Worm (Caenorhabditis elegans) whole organism, L1 larva: ENCODE results near the gene C49F5.8.

ENCODE experiments used
- C16A3.4 ChIP-seq: fragments of 150-350 bp; optimal IDR thresholded peaks from 2 replicates; lab custom pipeline; 2014; ENCODE audit warnings: missing biosample characterization, missing genetic modification characterization
- F16B12.6 ChIP-seq: fragments of 150-350 bp; optimal IDR thresholded peaks from 2 replicates; lab custom pipeline; 2014; ENCODE audit warnings: missing biosample characterization, missing genetic modification characterization
- Y116A8C.19 ChIP-seq: sonication (generic microtip); optimal IDR thresholded peaks from 2 replicates; lab custom pipeline; 2016; ENCODE audit warnings: missing compliant biosample characterization, missing genetic modification characterization, borderline replicate concordance
- aha-1 ChIP-seq: fragments of 150-350 bp; optimal IDR thresholded peaks from 2 replicates; lab custom pipeline; 2014; ENCODE audit warnings: missing biosample characterization, missing genetic modification characterization
- alr-1 ChIP-seq: fragments of 200-800 bp; sonication (Bioruptor generic); optimal IDR thresholded peaks from 2 replicates; lab custom pipeline; 2018; ENCODE audit warnings: borderline replicate concordance, mild to moderate bottlenecking, missing genetic modification characterization, missing compliant biosample characterization
- blmp-1 ChIP-seq: fragments of 150-350 bp; optimal IDR thresholded peaks from 2 replicates; lab custom pipeline; 2014; ENCODE audit warnings: missing biosample characterization, missing genetic modification characterization
- ceh-63 ChIP-seq: fragments of 200-800 bp; sonication (Bioruptor generic); optimal IDR thresholded peaks from 2 replicates; lab custom pipeline; 2018; ENCODE audit warnings: mild to moderate bottlenecking, missing genetic modification characterization, missing compliant biosample characterization
- ceh-8 ChIP-seq: fragments of 200-800 bp; sonication (Bioruptor generic); optimal IDR thresholded peaks from 2 replicates; lab custom pipeline; 2018; ENCODE audit warnings: mild to moderate bottlenecking, missing genetic modification characterization, moderate library complexity, missing compliant biosample characterization
- ceh-82 ChIP-seq, 3 experiments: fragments of 150-350 bp in 1 of 3; sonication (generic microtip) in 2 of 3; optimal IDR thresholded peaks; 2 replicates each; lab custom pipeline; 2014 to 2017; ENCODE audit warnings: missing biosample characterization in 3 of 3, missing genetic modification characterization in 3 of 3
- ces-1 ChIP-seq: fragments of 150-350 bp; optimal IDR thresholded peaks from 2 replicates; lab custom pipeline; 2014; ENCODE audit warnings: missing biosample characterization, missing genetic modification reagents, missing genetic modification characterization
- dsc-1 ChIP-seq: sonication (generic microtip); optimal IDR thresholded peaks from 2 replicates; lab custom pipeline; 2016; ENCODE audit warnings: mild to moderate bottlenecking, missing genetic modification characterization, missing compliant biosample characterization
- efl-1 ChIP-seq, 4 experiments: fragments of 150-350 bp; optimal IDR thresholded peaks in 3 of 4; peaks in 1 of 4; 1 replicate in 1 of 4; 2 replicates in 3 of 4; lab custom pipeline; 2014; ENCODE audit warnings: missing biosample characterization in 2 of 4, missing genetic modification characterization in 2 of 4, missing genetic modification reagents in 2 of 4
- egl-27 ChIP-seq, 2 experiments: fragments of 150-350 bp in 1 of 2; sonication (generic microtip); optimal IDR thresholded peaks; 3 replicates each; lab custom pipeline; 2017 to 2018; ENCODE audit warnings: missing biosample characterization in 2 of 2, missing genetic modification characterization in 2 of 2, missing genetic modification reagents in 2 of 2
- elt-2 ChIP-seq: sonication (generic microtip); optimal IDR thresholded peaks from 2 replicates; lab custom pipeline; 2016; ENCODE audit warnings: missing genetic modification characterization, mild to moderate bottlenecking, inconsistent platforms, missing compliant biosample characterization, missing genetic modification reagents
- ets-5 ChIP-seq: fragments of 200-800 bp; sonication (Bioruptor generic); IDR thresholded peaks from 2 replicates; pipeline ENCODE4 v1.3.6; 2022; ENCODE audit warnings: missing genetic modification characterization, missing compliant biosample characterization
- fkh-10 ChIP-seq: sonication (generic microtip); optimal IDR thresholded peaks from 2 replicates; lab custom pipeline; 2017; ENCODE audit warnings: missing biosample characterization, missing genetic modification reagents, missing genetic modification characterization
- fkh-4 ChIP-seq: sonication (generic microtip); optimal IDR thresholded peaks from 2 replicates; lab custom pipeline; 2016; ENCODE audit warnings: missing compliant biosample characterization, missing genetic modification characterization, borderline replicate concordance
- fkh-8 ChIP-seq: sonication (generic microtip); optimal IDR thresholded peaks from 2 replicates; lab custom pipeline; 2016; ENCODE audit warnings: mild to moderate bottlenecking, missing genetic modification characterization, missing compliant biosample characterization
- hlh-4 ChIP-seq: sonication (generic microtip); optimal IDR thresholded peaks from 2 replicates; lab custom pipeline; 2016; ENCODE audit warnings: mild to moderate bottlenecking, missing genetic modification characterization, missing compliant biosample characterization
- hpl-2 ChIP-seq: fragments of 150-350 bp; optimal IDR thresholded peaks from 2 replicates; lab custom pipeline; 2014; ENCODE audit warnings: missing biosample characterization, missing genetic modification reagents, missing genetic modification characterization
- jun-1 ChIP-seq: fragments of 150-350 bp; optimal IDR thresholded peaks from 2 replicates; lab custom pipeline; 2014; ENCODE audit warnings: missing biosample characterization, missing genetic modification reagents, missing genetic modification characterization
- lin-13 ChIP-seq: fragments of 150-350 bp; optimal IDR thresholded peaks from 2 replicates; lab custom pipeline; 2014; ENCODE audit warnings: missing biosample characterization, missing genetic modification reagents, missing genetic modification characterization
- lin-14 ChIP-seq: fragments of 200-800 bp; sonication (Bioruptor generic); optimal IDR thresholded peaks from 2 replicates; lab custom pipeline; 2018; ENCODE audit warnings: mild to moderate bottlenecking, missing genetic modification characterization, moderate library complexity, missing compliant biosample characterization
- lin-15B ChIP-seq: fragments of 150-350 bp; sonication (generic microtip); optimal IDR thresholded peaks from 3 replicates; lab custom pipeline; 2014; ENCODE audit warnings: missing biosample characterization, missing genetic modification characterization
- lin-35 ChIP-seq, 2 experiments: fragments of 150-350 bp; optimal IDR thresholded peaks; 2 replicates each; lab custom pipeline; 2014; ENCODE audit warnings: missing biosample characterization in 2 of 2, missing genetic modification characterization in 2 of 2, missing genetic modification reagents in 2 of 2
- lin-39 ChIP-seq: fragments of 150-350 bp; optimal IDR thresholded peaks from 2 replicates; lab custom pipeline; 2014; ENCODE audit warnings: missing biosample characterization, missing genetic modification reagents, missing genetic modification characterization
- lir-3 ChIP-seq: sonication (generic microtip); optimal IDR thresholded peaks from 2 replicates; lab custom pipeline; 2016; ENCODE audit warnings: mild to moderate bottlenecking, missing genetic modification characterization, moderate library complexity, missing compliant biosample characterization; ENCODE audit not compliant: poor library complexity
- mab-9 ChIP-seq: fragments of 200-800 bp; sonication (Bioruptor generic); IDR thresholded peaks from 2 replicates; pipeline ENCODE4 v1.3.6; 2022; ENCODE audit warnings: missing genetic modification reagents, missing genetic modification characterization, missing compliant biosample characterization
- nhr-11 ChIP-seq: fragments of 150-350 bp; optimal IDR thresholded peaks from 2 replicates; lab custom pipeline; 2014; ENCODE audit warnings: missing biosample characterization, missing genetic modification characterization
- nhr-12 ChIP-seq: sonication (generic microtip); optimal IDR thresholded peaks from 2 replicates; lab custom pipeline; 2017; ENCODE audit warnings: missing biosample characterization, missing genetic modification characterization
- nhr-19 ChIP-seq: fragments of 200-800 bp; sonication (Bioruptor generic); conservative IDR thresholded peaks from 2 replicates; pipeline ENCODE4 v1.3.6; 2022; ENCODE audit warnings: missing genetic modification characterization, missing compliant biosample characterization
- nhr-20 ChIP-seq: sonication (generic microtip); optimal IDR thresholded peaks from 2 replicates; lab custom pipeline; 2016; ENCODE audit warnings: mild to moderate bottlenecking, missing genetic modification characterization, missing compliant biosample characterization
- nhr-237 ChIP-seq: fragments of 150-350 bp; optimal IDR thresholded peaks from 2 replicates; lab custom pipeline; 2014; ENCODE audit warnings: missing biosample characterization, missing genetic modification characterization
- nhr-71 ChIP-seq: sonication (generic microtip); optimal IDR thresholded peaks from 2 replicates; lab custom pipeline; 2016; ENCODE audit warnings: mild to moderate bottlenecking, missing genetic modification characterization, moderate library complexity, missing compliant biosample characterization
- nhr-76 ChIP-seq: sonication (generic microtip); optimal IDR thresholded peaks from 2 replicates; lab custom pipeline; 2017; ENCODE audit warnings: missing biosample characterization, missing genetic modification characterization
- nhr-84 ChIP-seq: sonication (generic microtip); optimal IDR thresholded peaks from 2 replicates; lab custom pipeline; 2017; ENCODE audit warnings: missing biosample characterization, missing genetic modification characterization
- nhr-85 ChIP-seq: sonication (generic microtip); peaks from one replicate; lab custom pipeline; 2016; ENCODE audit warnings: missing genetic modification characterization, inconsistent platforms, missing compliant biosample characterization
- pqm-1 ChIP-seq: sonication (generic microtip); optimal IDR thresholded peaks from 3 replicates; lab custom pipeline; 2017; ENCODE audit warnings: missing biosample characterization, missing genetic modification characterization
- rnt-1 ChIP-seq: sonication (generic microtip); optimal IDR thresholded peaks from 2 replicates; lab custom pipeline; 2016; ENCODE audit warnings: mild to moderate bottlenecking, missing genetic modification characterization, moderate library complexity, missing compliant biosample characterization
- skn-1 ChIP-seq: fragments of 150-350 bp; optimal IDR thresholded peaks from 2 replicates; lab custom pipeline; 2014; ENCODE audit warnings: missing biosample characterization, missing genetic modification characterization
- snu-23 ChIP-seq: sonication (generic microtip); optimal IDR thresholded peaks from 2 replicates; lab custom pipeline; 2016; ENCODE audit warnings: missing genetic modification characterization, missing compliant biosample characterization
- sox-4 ChIP-seq: sonication (generic microtip); optimal IDR thresholded peaks from 2 replicates; lab custom pipeline; 2016; ENCODE audit warnings: missing genetic modification characterization, missing compliant biosample characterization
- sptf-1 ChIP-seq: fragments of 150-350 bp; optimal IDR thresholded peaks from 2 replicates; lab custom pipeline; 2014; ENCODE audit warnings: missing biosample characterization, missing genetic modification characterization
- sup-37 ChIP-seq: fragments of 200-800 bp; sonication (Bioruptor generic); optimal IDR thresholded peaks from 2 replicates; lab custom pipeline; 2018; ENCODE audit warnings: mild to moderate bottlenecking, missing genetic modification characterization, missing compliant biosample characterization
- swsn-7 ChIP-seq: sonication (generic microtip); optimal IDR thresholded peaks from 2 replicates; lab custom pipeline; 2016; ENCODE audit warnings: missing genetic modification characterization, missing compliant biosample characterization
- tbx-2 ChIP-seq: sonication (generic microtip); optimal IDR thresholded peaks from 2 replicates; lab custom pipeline; 2016; ENCODE audit warnings: missing genetic modification characterization, missing compliant biosample characterization
- unc-30 ChIP-seq: sonication (generic microtip); optimal IDR thresholded peaks from 2 replicates; lab custom pipeline; 2017; ENCODE audit warnings: missing biosample characterization, missing genetic modification characterization
- xbp-1 ChIP-seq: sonication (generic microtip); optimal IDR thresholded peaks from 2 replicates; lab custom pipeline; 2016; ENCODE audit warnings: missing genetic modification characterization, missing compliant biosample characterization
- ztf-11 ChIP-seq, 2 experiments: sonication (generic microtip); optimal IDR thresholded peaks; 2 replicates each; lab custom pipeline; 2016 to 2017; ENCODE audit warnings: missing genetic modification characterization in 2 of 2, missing biosample characterization in 1 of 2, missing compliant biosample characterization in 1 of 2
- ztf-4 ChIP-seq: fragments of 150-350 bp; optimal IDR thresholded peaks from 2 replicates; lab custom pipeline; 2014; ENCODE audit warnings: missing biosample characterization, missing genetic modification characterization

Gene C49F5.8

DNA sequence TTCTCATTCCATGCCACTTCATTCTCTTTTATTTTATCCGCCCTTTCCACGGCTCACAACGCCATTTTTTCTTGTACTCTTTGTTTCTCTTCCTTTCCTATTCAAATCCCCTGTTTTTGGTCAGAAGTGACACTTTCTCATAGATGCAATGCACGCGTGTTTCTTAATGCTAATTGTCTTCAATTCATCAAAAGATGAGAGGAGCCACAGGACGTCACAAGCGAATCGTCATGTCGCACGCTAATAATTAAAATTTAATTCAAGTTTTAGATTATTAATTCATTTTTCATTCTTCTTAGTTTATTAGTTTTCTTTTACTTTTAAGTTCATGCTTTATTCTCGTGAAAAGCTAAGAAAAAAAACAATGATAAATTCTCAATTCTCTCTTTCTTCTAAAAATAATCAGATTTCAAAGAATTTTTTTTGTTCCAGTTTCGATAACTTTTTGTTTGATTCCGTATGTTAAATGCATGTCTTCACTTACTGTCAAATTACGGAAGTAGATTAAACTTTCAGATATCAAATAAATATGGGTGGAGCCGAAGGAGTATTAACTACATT, 39.1 kb upstream of the C49F5.8 start, which contains the start of gene Y62H9A.14:
Y62H9A.14 (plus strand) TSS at position 511 of the 561 bp plus-strand sequence.
- TF ChIP-seq ceh-8 (GFP tag; lab: Kevin White, UChicago) (peak; percentile 60), nhr-20 (tag; lab: Kevin White, UChicago) (no peak), lin-14 (peak; percentile 22), dsc-1 (peak; percentile 72)

ce11 chrX:11924158-11924557, 35.8 kb upstream of the C49F5.8 start, which contains the start of gene F55G7.1:
TSS of gene F55G7.1 (plus strand) at chrX:11924433.
- TF ChIP-seq nhr-84 (tag; lab: Kevin White, UChicago): no peak
- peak in 1 of 2 experiments; percentile 67 for TF ChIP-seq lin-35 (GFP tag; optimal IDR thresholded peaks at IDR 0.05; lab: Kevin White, UChicago)
- TF ChIP-seq hpl-2 (GFP tag; lab: Kevin White, UChicago): peak; percentile 13
- TF ChIP-seq blmp-1: peak; percentile 32
- no peak for TF ChIP-seq egl-27 (tag; optimal IDR thresholded peaks at IDR 0.05; lab: Kevin White, UChicago)
- no peak for TF ChIP-seq F16B12.6 (tag; lab: Kevin White, UChicago)
- TF ChIP-seq ceh-82 (tag; optimal IDR thresholded peaks at IDR 0.05; lab: Kevin White, UChicago): peak in 2 of 3 experiments; percentile 17 to 54
- TF ChIP-seq sox-4 (tag; lab: Kevin White, UChicago): no peak
- TF ChIP-seq sptf-1 (tag; lab: Kevin White, UChicago): no peak
- TF ChIP-seq C16A3.4 (tag; lab: Kevin White, UChicago): peak; percentile 52
- peak; percentile 44 for TF ChIP-seq xbp-1 (tag; lab: Kevin White, UChicago)
- no peak for TF ChIP-seq fkh-10 (GFP tag; lab: Kevin White, UChicago)
- no peak for TF ChIP-seq lin-13 (GFP tag; lab: Kevin White, UChicago)
- TF ChIP-seq nhr-76 (tag; lab: Kevin White, UChicago): no peak
- TF ChIP-seq Y116A8C.19 (tag; lab: Kevin White, UChicago): no peak
- TF ChIP-seq fkh-8 (tag; lab: Kevin White, UChicago): no peak
- peak; percentile 51 for TF ChIP-seq lin-14
- no peak for TF ChIP-seq alr-1 (tag; lab: Kevin White, UChicago)
- TF ChIP-seq nhr-71: peak; percentile 49
- TF ChIP-seq nhr-12 (tag; lab: Kevin White, UChicago): no peak
- no peak for TF ChIP-seq pqm-1
- TF ChIP-seq skn-1 (tag; lab: Kevin White, UChicago): peak; percentile 22
- TF ChIP-seq nhr-19 (GFP tag; lab: Robert Waterston, UW): peak; percentile 61
- TF ChIP-seq nhr-237 (tag; lab: Kevin White, UChicago): no peak
- TF ChIP-seq lin-15B (tag; lab: Kevin White, UChicago): no peak
- TF ChIP-seq hlh-4 (tag; lab: Kevin White, UChicago): no peak
- TF ChIP-seq lir-3: no peak
- no peak for TF ChIP-seq ces-1 (GFP tag; lab: Kevin White, UChicago)
- TF ChIP-seq efl-1 (optimal IDR thresholded peaks at IDR 0.05; lab: Kevin White, UChicago): peak; percentile 34 to 37
- TF ChIP-seq efl-1 (GFP tag; optimal IDR thresholded peaks at IDR 0.05 in 1 of 2; lab: Kevin White, UChicago): peak in 1 of 2 experiments; percentile 72
- TF ChIP-seq tbx-2: peak; percentile 56
- TF ChIP-seq snu-23: peak; percentile 79
- TF ChIP-seq elt-2: no peak
- peak; percentile 78 for TF ChIP-seq jun-1 (tag; lab: Kevin White, UChicago)
- no peak for TF ChIP-seq nhr-11 (tag; lab: Kevin White, UChicago)
- TF ChIP-seq ztf-4 (tag; lab: Kevin White, UChicago): peak; percentile 31
- TF ChIP-seq swsn-7 (tag; lab: Kevin White, UChicago): peak; percentile 32
- TF ChIP-seq fkh-4 (tag; lab: Kevin White, UChicago): no peak
- peak; percentile 66 for TF ChIP-seq rnt-1 (tag; lab: Kevin White, UChicago)
- no peak for TF ChIP-seq ztf-11 (tag; optimal IDR thresholded peaks at IDR 0.05; lab: Kevin White, UChicago)
- no peak for TF ChIP-seq ceh-63 (GFP tag; lab: Kevin White, UChicago)
- peak; percentile 5 for TF ChIP-seq lin-39 (tag; lab: Kevin White, UChicago)
- TF ChIP-seq ceh-8 (GFP tag; lab: Kevin White, UChicago): no peak
- no peak for TF ChIP-seq sup-37 (GFP tag; lab: Kevin White, UChicago)
- peak; percentile 52 for TF ChIP-seq nhr-20 (tag; lab: Kevin White, UChicago)
- TF ChIP-seq mab-9: no peak
- TF ChIP-seq ets-5 (GFP tag; lab: Robert Waterston, UW): no peak
- no peak for TF ChIP-seq unc-30 (tag; lab: Kevin White, UChicago)
- TF ChIP-seq nhr-85 (tag; lab: Kevin White, UChicago): peak; percentile 75
- no peak for TF ChIP-seq aha-1 (tag; lab: Kevin White, UChicago)
